Worm (Caenorhabditis elegans) whole organism, L2 larva: ENCODE results near the gene F37A8.2.

ENCODE experiments used
- C34F6.9 ChIP-seq: fragments of 150-350 bp; optimal IDR thresholded peaks from 2 replicates; lab custom pipeline; 2014; ENCODE audit warnings: missing biosample characterization, missing genetic modification characterization
- F13H6.1 ChIP-seq: sonication (generic microtip); optimal IDR thresholded peaks from 2 replicates; lab custom pipeline; 2016; ENCODE audit warnings: missing genetic modification characterization, missing compliant biosample characterization
- R02D3.7 ChIP-seq: fragments of 150-350 bp; optimal IDR thresholded peaks from 2 replicates; lab custom pipeline; 2014; ENCODE audit warnings: missing biosample characterization, missing genetic modification characterization
- Y55F3AM.14 ChIP-seq: fragments of 200-800 bp; sonication (Bioruptor generic); optimal IDR thresholded peaks from 2 replicates; lab custom pipeline; 2018; ENCODE audit warnings: mild to moderate bottlenecking, missing genetic modification characterization, missing compliant biosample characterization
- ZK546.5 ChIP-seq: sonication (generic microtip); optimal IDR thresholded peaks from 2 replicates; lab custom pipeline; 2017; ENCODE audit warnings: missing biosample characterization, missing genetic modification characterization
- alr-1 ChIP-seq: fragments of 150-350 bp; optimal IDR thresholded peaks from 2 replicates; lab custom pipeline; 2014; ENCODE audit warnings: missing biosample characterization, missing genetic modification characterization
- aly-2 ChIP-seq: fragments of 150-350 bp; optimal IDR thresholded peaks from 2 replicates; lab custom pipeline; 2014; ENCODE audit warnings: missing biosample characterization, missing genetic modification characterization
- ama-1 ChIP-seq: fragments of 150-350 bp; optimal IDR thresholded peaks from 2 replicates; lab custom pipeline; 2018; ENCODE audit warnings: inconsistent platforms
- blmp-1 ChIP-seq: sonication (generic microtip); optimal IDR thresholded peaks from 2 replicates; lab custom pipeline; 2017; ENCODE audit warnings: missing genetic modification characterization, mild to moderate bottlenecking, missing compliant biosample characterization, antibody characterized with exemption, moderate library complexity; ENCODE audit not compliant: insufficient read depth
- ceh-82 ChIP-seq: fragments of 150-350 bp; optimal IDR thresholded peaks from 2 replicates; lab custom pipeline; 2014; ENCODE audit warnings: missing biosample characterization, missing genetic modification characterization
- crh-2 ChIP-seq: sonication (generic microtip); optimal IDR thresholded peaks from 2 replicates; lab custom pipeline; 2017; ENCODE audit warnings: missing biosample characterization, missing genetic modification characterization
- dmd-4 ChIP-seq: sonication (generic microtip); optimal IDR thresholded peaks from 2 replicates; lab custom pipeline; 2017; ENCODE audit warnings: missing biosample characterization, missing genetic modification characterization
- elt-3 ChIP-seq: sonication (generic microtip); optimal IDR thresholded peaks from 2 replicates; lab custom pipeline; 2017; ENCODE audit warnings: missing biosample characterization, missing genetic modification characterization
- fos-1 ChIP-seq: fragments of 150-350 bp; optimal IDR thresholded peaks from 2 replicates; lab custom pipeline; 2014; ENCODE audit warnings: missing biosample characterization, missing genetic modification characterization
- gmeb-1 ChIP-seq: fragments of 150-350 bp; optimal IDR thresholded peaks from 2 replicates; lab custom pipeline; 2014; ENCODE audit warnings: missing biosample characterization, missing genetic modification characterization
- lin-11 ChIP-seq: fragments of 150-350 bp; sonication (generic microtip); optimal IDR thresholded peaks from 2 replicates; lab custom pipeline; 2014; ENCODE audit warnings: missing biosample characterization, missing genetic modification characterization, inconsistent platforms, mixed read lengths
- lin-13 ChIP-seq: fragments of 150-350 bp; optimal IDR thresholded peaks from 2 replicates; lab custom pipeline; 2014; ENCODE audit warnings: missing biosample characterization, missing genetic modification reagents, missing genetic modification characterization
- lin-39 ChIP-seq: fragments of 150-350 bp; optimal IDR thresholded peaks from 2 replicates; lab custom pipeline; 2014; ENCODE audit warnings: missing biosample characterization, missing genetic modification reagents, missing genetic modification characterization
- lsy-2 ChIP-seq, 2 experiments: fragments of 150-350 bp in 1 of 2; sonication (generic microtip) in 1 of 2; optimal IDR thresholded peaks; 2 replicates each; lab custom pipeline; 2014 to 2017; ENCODE audit warnings: missing biosample characterization in 2 of 2, missing genetic modification characterization in 2 of 2
- mab-5 ChIP-seq: fragments of 150-350 bp; optimal IDR thresholded peaks from 2 replicates; lab custom pipeline; 2014; ENCODE audit warnings: missing biosample characterization, missing genetic modification characterization
- mbf-1 ChIP-seq: sonication (generic microtip); optimal IDR thresholded peaks from 2 replicates; lab custom pipeline; 2017; ENCODE audit warnings: missing biosample characterization, missing genetic modification characterization
- mdl-1 ChIP-seq, 2 experiments: fragments of 150-350 bp in 1 of 2; sonication (generic microtip) in 1 of 2; optimal IDR thresholded peaks; 2 replicates each; lab custom pipeline; 2017; ENCODE audit warnings: missing biosample characterization in 2 of 2, missing genetic modification characterization in 2 of 2
- nhr-10 ChIP-seq: sonication (generic microtip); optimal IDR thresholded peaks from 2 replicates; lab custom pipeline; 2017; ENCODE audit warnings: missing biosample characterization, missing genetic modification characterization
- nhr-11 ChIP-seq: fragments of 150-350 bp; optimal IDR thresholded peaks from 2 replicates; lab custom pipeline; 2014; ENCODE audit warnings: missing biosample characterization, missing genetic modification characterization
- nhr-12 ChIP-seq: fragments of 150-350 bp; optimal IDR thresholded peaks from 2 replicates; lab custom pipeline; 2014; ENCODE audit warnings: missing biosample characterization, missing genetic modification characterization
- nhr-129 ChIP-seq: fragments of 150-350 bp; optimal IDR thresholded peaks from 2 replicates; lab custom pipeline; 2014; ENCODE audit warnings: missing biosample characterization, missing genetic modification characterization
- nhr-21 ChIP-seq: fragments of 150-350 bp; optimal IDR thresholded peaks from 2 replicates; lab custom pipeline; 2014; ENCODE audit warnings: missing biosample characterization, missing genetic modification characterization
- nhr-23 ChIP-seq: fragments of 150-350 bp; optimal IDR thresholded peaks from 2 replicates; lab custom pipeline; 2014; ENCODE audit warnings: missing biosample characterization, missing genetic modification reagents, missing genetic modification characterization
- nhr-237 ChIP-seq: fragments of 150-350 bp; optimal IDR thresholded peaks from 2 replicates; lab custom pipeline; 2014; ENCODE audit warnings: missing biosample characterization, missing genetic modification characterization
- nhr-25 ChIP-seq: fragments of 150-350 bp; sonication (generic microtip); optimal IDR thresholded peaks from 3 replicates; lab custom pipeline; 2014; ENCODE audit warnings: missing biosample characterization, missing genetic modification characterization
- nhr-6 ChIP-seq: fragments of 150-350 bp; optimal IDR thresholded peaks from 2 replicates; lab custom pipeline; 2014; ENCODE audit warnings: missing biosample characterization, missing genetic modification characterization
- peb-1 ChIP-seq: fragments of 150-350 bp; optimal IDR thresholded peaks from 2 replicates; lab custom pipeline; 2014; ENCODE audit warnings: missing biosample characterization, missing genetic modification characterization
- sem-4 ChIP-seq: fragments of 150-350 bp; optimal IDR thresholded peaks from 2 replicates; lab custom pipeline; 2014; ENCODE audit warnings: missing biosample characterization, missing genetic modification reagents, missing genetic modification characterization
- skn-1 ChIP-seq: sonication (generic microtip); optimal IDR thresholded peaks from 2 replicates; lab custom pipeline; 2017; ENCODE audit warnings: missing biosample characterization, missing genetic modification characterization
- sma-3 ChIP-seq: sonication (generic microtip); optimal IDR thresholded peaks from 2 replicates; lab custom pipeline; 2016; ENCODE audit warnings: missing genetic modification reagents, missing genetic modification characterization, missing compliant biosample characterization
- sma-9 ChIP-seq, 2 experiments: fragments of 150-350 bp in 1 of 2; sonication (generic microtip) in 1 of 2; optimal IDR thresholded peaks; 2 replicates each; lab custom pipeline; 2014 to 2016; ENCODE audit warnings: missing genetic modification characterization in 2 of 2, mild to moderate bottlenecking in 1 of 2, missing biosample characterization in 1 of 2, missing compliant biosample characterization in 1 of 2, missing genetic modification reagents in 1 of 2, moderate library complexity in 1 of 2
- snpc-4 ChIP-seq: fragments of 150-350 bp; optimal IDR thresholded peaks from 2 replicates; lab custom pipeline; 2014; ENCODE audit warnings: missing biosample characterization, missing genetic modification characterization
- unc-39 ChIP-seq: fragments of 150-350 bp; optimal IDR thresholded peaks from 2 replicates; lab custom pipeline; 2014; ENCODE audit warnings: missing biosample characterization, missing genetic modification characterization
- unc-55 ChIP-seq: fragments of 150-350 bp; sonication (generic microtip); optimal IDR thresholded peaks from 3 replicates; lab custom pipeline; 2014; ENCODE audit warnings: missing biosample characterization, missing genetic modification reagents, missing genetic modification characterization
- unc-62 ChIP-seq: fragments of 150-350 bp; optimal IDR thresholded peaks from 2 replicates; lab custom pipeline; 2014; ENCODE audit warnings: missing biosample characterization, missing genetic modification reagents, missing genetic modification characterization
- zag-1 ChIP-seq: fragments of 150-350 bp; optimal IDR thresholded peaks from 2 replicates; lab custom pipeline; 2014; ENCODE audit warnings: missing biosample characterization, missing genetic modification characterization
- ztf-1 ChIP-seq: fragments of 200-800 bp; sonication (Bioruptor generic); conservative IDR thresholded peaks from 2 replicates; pipeline ENCODE4 v1.3.6; 2022; ENCODE audit warnings: missing genetic modification characterization, missing compliant biosample characterization
- ztf-11 ChIP-seq: sonication (generic microtip); optimal IDR thresholded peaks from 2 replicates; lab custom pipeline; 2017; ENCODE audit warnings: missing biosample characterization, missing genetic modification characterization
- ztf-4 ChIP-seq: fragments of 150-350 bp; optimal IDR thresholded peaks from 2 replicates; lab custom pipeline; 2014; ENCODE audit warnings: missing biosample characterization, missing genetic modification characterization

Gene F37A8.2

DNA sequence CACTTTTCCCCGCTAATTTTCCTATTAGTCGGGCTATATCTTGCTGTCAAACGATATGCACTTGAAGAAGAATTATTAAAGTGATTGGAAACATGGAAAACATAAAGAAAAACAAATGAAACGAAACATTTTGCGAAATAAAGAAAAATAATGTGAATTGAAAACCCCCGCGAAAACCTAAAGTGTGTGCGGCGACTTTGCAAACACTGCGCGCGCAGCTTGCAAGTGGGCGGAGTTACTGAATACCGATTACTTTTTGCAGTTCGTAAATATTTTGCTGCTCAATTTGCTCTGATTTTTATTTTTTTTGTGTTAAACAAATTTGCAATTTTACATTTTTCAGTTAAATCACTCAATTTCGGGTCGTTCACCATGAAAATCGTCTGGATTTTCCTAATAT lies 14.7 kb downstream of the F37A8.2 start, which contains the start of gene ccdc-47:
TSS of gene ccdc-47 (plus strand) at position 344 of the 400 bp plus-strand sequence.
- TF ChIP-seq unc-62, result no peak
- peak; percentile 80 for TF ChIP-seq gmeb-1 (tag; lab: Kevin White, UChicago)
- TF ChIP-seq Y55F3AM.14 (GFP tag; lab: Kevin White, UChicago), result no peak
- peak; percentile 48 for TF ChIP-seq sma-3
- peak; percentile 62 for TF ChIP-seq nhr-129 (tag; lab: Kevin White, UChicago)
- peak; percentile 41 for TF ChIP-seq sem-4 (tag; lab: Kevin White, UChicago)
- peak; percentile 72 for TF ChIP-seq unc-55 (GFP tag; lab: Kevin White, UChicago)
- peak; percentile 49 for TF ChIP-seq lin-13 (GFP tag; lab: Kevin White, UChicago)
- peak; percentile 55 for TF ChIP-seq F13H6.1 (tag; lab: Kevin White, UChicago)
- TF ChIP-seq fos-1 (tag; lab: Kevin White, UChicago), result peak; percentile 47
- peak; percentile 71 for TF ChIP-seq sma-9 (GFP tag; optimal IDR thresholded peaks at IDR 0.05; lab: Kevin White, UChicago)
- no peak for TF ChIP-seq sma-9 (tag; optimal IDR thresholded peaks at IDR 0.05; lab: Kevin White, UChicago)
- no peak for TF ChIP-seq elt-3 (tag; lab: Kevin White, UChicago)
- no peak for TF ChIP-seq R02D3.7 (tag; lab: Kevin White, UChicago)
- TF ChIP-seq ztf-4 (tag; lab: Kevin White, UChicago), result peak; percentile 55
- TF ChIP-seq lin-11 (tag; lab: Kevin White, UChicago), result peak; percentile 84
- peak; percentile 14 for TF ChIP-seq nhr-25 (tag; lab: Kevin White, UChicago)
- peak; percentile 49 for TF ChIP-seq crh-2 (tag; lab: Kevin White, UChicago)
- TF ChIP-seq skn-1 (tag; lab: Kevin White, UChicago), result peak; percentile 62
- peak; percentile 2 for TF ChIP-seq snpc-4 (tag; lab: Kevin White, UChicago)
- peak; percentile 3 to 68 for TF ChIP-seq lsy-2 (tag; optimal IDR thresholded peaks at IDR 0.05; lab: Kevin White, UChicago)
- peak; percentile 34 for TF ChIP-seq mab-5 (tag; lab: Kevin White, UChicago)
- TF ChIP-seq aly-2 (tag; lab: Kevin White, UChicago), result no peak
- peak; percentile 69 for TF ChIP-seq C34F6.9 (tag; lab: Kevin White, UChicago)
- TF ChIP-seq unc-39 (tag; lab: Kevin White, UChicago), result no peak
- TF ChIP-seq, all 48 proteins: peak for 18

DNA sequence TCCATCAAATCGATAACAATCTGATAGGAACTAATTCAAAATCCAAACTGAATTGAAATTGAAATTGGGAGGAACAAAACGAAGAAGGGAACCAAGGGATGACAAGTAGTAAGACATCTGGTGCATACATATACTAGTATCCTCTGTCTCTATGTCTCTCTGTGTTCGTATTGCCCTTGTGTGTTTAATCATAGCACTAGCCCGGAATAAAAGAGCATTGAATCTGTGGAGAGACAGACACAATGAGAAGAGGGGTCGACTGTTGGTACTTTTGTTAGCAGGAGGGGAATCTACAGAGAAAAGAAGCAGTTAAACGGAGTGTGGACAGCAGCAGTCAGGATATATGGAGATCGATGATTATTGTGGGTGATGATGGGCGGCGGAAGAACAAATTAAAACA lies 15.6 kb downstream of the F37A8.2 start:
- TF ChIP-seq Y55F3AM.14 (GFP tag; lab: Kevin White, UChicago) (no peak), sma-9 (GFP tag; optimal IDR thresholded peaks at IDR 0.05; lab: Kevin White, UChicago) (peak; percentile 18), sma-9 (tag; optimal IDR thresholded peaks at IDR 0.05; lab: Kevin White, UChicago) (no peak), nhr-12 (tag; lab: Kevin White, UChicago) (no peak), zag-1 (tag; lab: Kevin White, UChicago) (no peak), lin-11 (tag; lab: Kevin White, UChicago) (no peak), nhr-129 (tag; lab: Kevin White, UChicago) (peak; percentile 47)

DNA sequence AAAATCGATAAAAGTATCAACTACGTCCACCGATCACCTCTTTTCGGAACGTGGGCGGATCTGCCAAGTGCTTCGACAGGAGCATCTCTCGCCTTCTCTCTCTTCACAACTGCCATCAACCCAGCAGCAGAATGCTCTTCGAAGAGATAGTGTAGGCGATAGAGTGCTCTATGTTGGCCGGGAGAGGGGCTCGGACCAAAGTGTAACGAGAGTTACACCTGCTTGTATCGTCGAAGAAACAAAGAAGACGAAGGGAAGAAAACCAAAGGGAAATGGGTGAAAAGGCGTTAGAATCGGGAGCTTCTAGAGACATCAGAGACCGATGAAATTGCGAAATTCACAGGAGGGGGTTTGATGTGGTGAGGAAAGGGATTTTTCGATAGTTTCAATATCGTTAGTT lies 16.5 kb downstream of the F37A8.2 start:
- no peak for TF ChIP-seq mdl-1 (tag; optimal IDR thresholded peaks at IDR 0.05; lab: Kevin White, UChicago)
- no peak for TF ChIP-seq nhr-6 (tag; lab: Kevin White, UChicago)
- TF ChIP-seq elt-3 (tag; lab: Kevin White, UChicago), result no peak
- no peak for TF ChIP-seq nhr-10 (tag; lab: Kevin White, UChicago)
- TF ChIP-seq nhr-237 (tag; lab: Kevin White, UChicago), result no peak
- TF ChIP-seq unc-55 (GFP tag; lab: Kevin White, UChicago), result peak; percentile 5
- no peak for TF ChIP-seq unc-62
- no peak for TF ChIP-seq nhr-21 (tag; lab: Kevin White, UChicago)
- TF ChIP-seq lin-11 (tag; lab: Kevin White, UChicago), result no peak
- TF ChIP-seq unc-39 (tag; lab: Kevin White, UChicago), result no peak
- TF ChIP-seq nhr-23 (tag; lab: Kevin White, UChicago), result no peak
- no peak for TF ChIP-seq aly-2 (tag; lab: Kevin White, UChicago)
- no peak for TF ChIP-seq dmd-4 (tag; lab: Kevin White, UChicago)
- TF ChIP-seq crh-2 (tag; lab: Kevin White, UChicago), result no peak
- TF ChIP-seq ztf-4 (tag; lab: Kevin White, UChicago), result no peak
- peak; percentile 29 for TF ChIP-seq F13H6.1 (tag; lab: Kevin White, UChicago)
- TF ChIP-seq lsy-2 (tag; optimal IDR thresholded peaks at IDR 0.05; lab: Kevin White, UChicago), result peak in 1 of 2 experiments; percentile 4
- peak; percentile 33 for TF ChIP-seq C34F6.9 (tag; lab: Kevin White, UChicago)
- TF ChIP-seq gmeb-1 (tag; lab: Kevin White, UChicago), result no peak
- no peak for TF ChIP-seq ztf-1
- no peak for TF ChIP-seq alr-1 (tag; lab: Kevin White, UChicago)
- no peak for TF ChIP-seq sem-4 (tag; lab: Kevin White, UChicago)
- TF ChIP-seq snpc-4 (tag; lab: Kevin White, UChicago), result no peak
- no peak for TF ChIP-seq ZK546.5 (tag; lab: Kevin White, UChicago)
- no peak for TF ChIP-seq ama-1
- TF ChIP-seq peb-1, result no peak
- no peak for TF ChIP-seq fos-1 (tag; lab: Kevin White, UChicago)
- TF ChIP-seq nhr-129 (tag; lab: Kevin White, UChicago), result peak; percentile 63
- no peak for TF ChIP-seq blmp-1 (tag; lab: Kevin White, UChicago)
- no peak for TF ChIP-seq ceh-82
- TF ChIP-seq mbf-1, result no peak
- TF ChIP-seq nhr-25 (tag; lab: Kevin White, UChicago), result no peak
- TF ChIP-seq zag-1 (tag; lab: Kevin White, UChicago), result no peak
- no peak for TF ChIP-seq ztf-11 (tag; lab: Kevin White, UChicago)
- no peak for TF ChIP-seq mab-5 (tag; lab: Kevin White, UChicago)
- no peak for TF ChIP-seq nhr-11 (tag; lab: Kevin White, UChicago)
- TF ChIP-seq sma-3, result no peak
- TF ChIP-seq sma-9 (GFP tag; optimal IDR thresholded peaks at IDR 0.05; lab: Kevin White, UChicago), result peak; percentile 19
- no peak for TF ChIP-seq sma-9 (tag; optimal IDR thresholded peaks at IDR 0.05; lab: Kevin White, UChicago)
- no peak for TF ChIP-seq lin-39 (tag; lab: Kevin White, UChicago)
